Worm (Caenorhabditis elegans): ENCODE results near the gene dpf-7.

DNA sequence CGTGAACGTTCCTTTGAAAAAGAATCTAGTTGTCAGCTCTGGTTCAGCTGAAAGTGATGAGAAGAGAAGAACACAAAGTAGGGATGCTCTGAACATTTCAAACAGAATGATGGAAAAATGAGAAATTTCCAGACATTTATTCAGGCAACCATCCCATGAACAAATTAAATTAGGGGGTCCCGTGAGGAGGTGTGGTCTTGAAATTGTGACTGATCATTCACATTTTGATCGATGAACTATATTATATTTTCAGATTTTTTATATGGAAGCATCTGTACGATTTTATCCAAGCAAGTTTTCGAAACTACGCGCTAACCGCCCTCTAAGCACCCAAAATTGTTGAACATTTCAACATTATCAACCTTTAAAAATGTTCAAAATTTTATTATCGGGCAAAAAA is 26.4 kb downstream of the dpf-7 start, which contains the start of gene R11E3.19:
- no peak for TF ChIP-seq ama-1 (optimal IDR thresholded peaks at IDR 0.05)
- TF ChIP-seq nhr-237 (tag; optimal IDR thresholded peaks at IDR 0.05): no peak
- no peak for TF ChIP-seq ceh-82 (tag; optimal IDR thresholded peaks at IDR 0.05)

All from whole organism, L3 larva.